Worm (Caenorhabditis elegans) whole organism, late embryonic: Measurements from ENCODE around the gene brap-2.

Source experiments
- T23F11.4 ChIP-seq: fragments of 200-800 bp; sonication (Bioruptor generic); optimal IDR thresholded peaks from 2 replicates; lab custom pipeline; 2018; ENCODE audit warnings: mild to moderate bottlenecking, missing genetic modification characterization, missing compliant biosample characterization
- ahr-1 ChIP-seq: sonication (generic microtip); optimal IDR thresholded peaks from 2 replicates; lab custom pipeline; 2016; ENCODE audit warnings: missing genetic modification characterization, missing compliant biosample characterization
- ama-1 ChIP-seq: fragments of 150-350 bp; optimal IDR thresholded peaks from 2 replicates; lab custom pipeline; 2014
- ceh-31 ChIP-seq: sonication (generic microtip); optimal IDR thresholded peaks from 2 replicates; lab custom pipeline; 2016; ENCODE audit warnings: missing genetic modification characterization, missing compliant biosample characterization
- hlh-13 ChIP-seq: fragments of 200-800 bp; sonication (Bioruptor generic); optimal IDR thresholded peaks from 2 replicates; lab custom pipeline; 2018; ENCODE audit warnings: mild to moderate bottlenecking, missing genetic modification characterization, missing compliant biosample characterization
- hlh-30 ChIP-seq: sonication (generic microtip); optimal IDR thresholded peaks from 2 replicates; lab custom pipeline; 2017; ENCODE audit warnings: antibody characterized with exemption, missing genetic modification characterization, missing compliant biosample characterization; ENCODE audit not compliant: insufficient read depth
- lim-6 ChIP-seq: sonication (generic microtip); optimal IDR thresholded peaks from 2 replicates; lab custom pipeline; 2016; ENCODE audit warnings: missing genetic modification characterization, missing compliant biosample characterization
- nhr-11 ChIP-seq: fragments of 150-350 bp; optimal IDR thresholded peaks from 2 replicates; lab custom pipeline; 2014; ENCODE audit warnings: missing biosample characterization, missing genetic modification characterization
- pag-3 ChIP-seq: sonication (generic microtip); optimal IDR thresholded peaks from 2 replicates; lab custom pipeline; 2016; ENCODE audit warnings: missing compliant biosample characterization, missing genetic modification characterization, borderline replicate concordance
- pha-4 ChIP-seq: fragments of 150-350 bp; optimal IDR thresholded peaks from 2 replicates; lab custom pipeline; 2018; ENCODE audit warnings: missing biosample characterization, missing genetic modification reagents, missing genetic modification characterization
- pqm-1 ChIP-seq: sonication (generic microtip); optimal IDR thresholded peaks from 2 replicates; lab custom pipeline; 2016; ENCODE audit warnings: missing genetic modification characterization, missing compliant biosample characterization
- tbx-7 ChIP-seq: sonication (generic microtip); optimal IDR thresholded peaks from 2 replicates; lab custom pipeline; 2016; ENCODE audit warnings: missing genotype, missing genetic modification characterization, missing compliant biosample characterization

DNA sequence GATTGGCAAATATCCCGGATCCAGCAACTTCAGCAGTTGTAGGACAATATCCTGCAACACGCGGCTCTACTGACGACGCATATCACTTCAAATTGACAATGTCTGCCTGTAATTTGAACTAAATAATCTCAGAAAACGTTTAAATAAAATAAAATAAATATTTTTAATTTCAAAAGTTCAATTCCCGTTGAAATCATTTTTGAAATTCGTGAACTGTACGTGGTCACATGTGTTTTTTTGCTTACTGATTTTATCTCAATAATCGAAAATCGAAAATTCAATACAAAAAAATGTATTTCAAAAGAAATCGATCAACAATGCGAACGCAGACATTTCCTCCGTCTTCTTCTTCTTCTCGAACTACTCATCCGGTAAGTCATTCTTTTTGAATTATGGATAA lies 44.6 kb upstream of the brap-2 start, which contains the start of gene F07F6.1:
- TF ChIP-seq ama-1: no peak
- TF ChIP-seq ceh-31 (tag; lab: Kevin White, UChicago): no peak
- no peak for TF ChIP-seq hlh-30 (tag; lab: Kevin White, UChicago)
- no peak for TF ChIP-seq lim-6
- TF ChIP-seq T23F11.4: no peak
- TF ChIP-seq pha-4 (tag; lab: Kevin White, UChicago): no peak
- no peak for TF ChIP-seq nhr-11
- no peak for TF ChIP-seq pag-3 (tag; lab: Kevin White, UChicago)
- no peak for TF ChIP-seq pqm-1
- no peak for TF ChIP-seq ahr-1 (tag; lab: Kevin White, UChicago)
- TF ChIP-seq tbx-7 (tag; lab: Kevin White, UChicago): no peak
- TF ChIP-seq hlh-13: no peak
